Worm (Caenorhabditis elegans): ENCODE data around the gene mdt-4.
"Not testable (repeated sequence)": the region's sequence is repeated elsewhere in the genome, so short reads cannot be mapped to it uniquely, and the experiment has no call there.

Gene mdt-4

ce11 chrII:4905883-4906282, 37.9 kb downstream of the mdt-4 start:
- TF ChIP-seq med-1 (GFP tag; optimal IDR thresholded peaks at IDR 0.05; ENCODE audit: insufficient read depth) (no peak), tab-1 (GFP tag; IDR thresholded peaks at IDR 0.05) (no peak), ztf-29 (GFP tag; IDR thresholded peaks at IDR 0.05) (no peak), ztf-23 (GFP tag; IDR thresholded peaks at IDR 0.05) (no peak), T22C8.4 (GFP tag; IDR thresholded peaks at IDR 0.05) (no peak), klf-2 (GFP tag; conservative IDR thresholded peaks at IDR 0.05) (no peak), cog-1 (tag; optimal IDR thresholded peaks at IDR 0.05) (no peak), flt-1 (GFP tag; IDR thresholded peaks at IDR 0.05) (no peak), ref-1 (GFP tag; conservative IDR thresholded peaks at IDR 0.05) (no peak)

ce11 chrII:4905331-4905730, 38.4 kb downstream of the mdt-4 start:
- TF ChIP-seq tab-1 (GFP tag; IDR thresholded peaks at IDR 0.05): no peak
- no peak for TF ChIP-seq ztf-29 (GFP tag; IDR thresholded peaks at IDR 0.05)
- TF ChIP-seq ztf-23 (GFP tag; IDR thresholded peaks at IDR 0.05): no peak
- TF ChIP-seq med-1 (GFP tag; optimal IDR thresholded peaks at IDR 0.05; ENCODE audit: insufficient read depth): no peak
- TF ChIP-seq T22C8.4 (GFP tag; IDR thresholded peaks at IDR 0.05): no peak
- no peak for TF ChIP-seq cog-1 (tag; optimal IDR thresholded peaks at IDR 0.05)
- no peak for TF ChIP-seq klf-2 (GFP tag; conservative IDR thresholded peaks at IDR 0.05)
- TF ChIP-seq flt-1 (GFP tag; IDR thresholded peaks at IDR 0.05): no peak
- TF ChIP-seq ref-1 (GFP tag; conservative IDR thresholded peaks at IDR 0.05): no peak

- TF ChIP-seq ztf-29 (GFP tag; IDR thresholded peaks at IDR 0.05) (no peak), ref-1 (GFP tag; conservative IDR thresholded peaks at IDR 0.05) (no peak), cog-1 (tag; optimal IDR thresholded peaks at IDR 0.05) (no peak), med-1 (GFP tag; optimal IDR thresholded peaks at IDR 0.05; ENCODE audit: insufficient read depth) (no peak), tab-1 (GFP tag; IDR thresholded peaks at IDR 0.05) (no peak), T22C8.4 (GFP tag; IDR thresholded peaks at IDR 0.05) (no peak), ztf-23 (GFP tag; IDR thresholded peaks at IDR 0.05) (no peak), klf-2 (GFP tag; conservative IDR thresholded peaks at IDR 0.05) (no peak), flt-1 (GFP tag; IDR thresholded peaks at IDR 0.05) (no peak)
These were observed 39.0 kb downstream of the mdt-4 start, which contains the start of gene btbd-10 for ce11 chrII:4904778-4905177. btbd-10 (plus strand) TSS chrII:4905008.

ce11 chrII:4904277-4904676, 39.5 kb downstream of the mdt-4 start:
- TF ChIP-seq ztf-29 (GFP tag; IDR thresholded peaks at IDR 0.05) (peak; percentile 57; the same call in 1 of the 2 replicates), flt-1 (GFP tag; IDR thresholded peaks at IDR 0.05) (0 out of 2 replicates have a peak, but pooled peaks have one; percentile 7), tab-1 (GFP tag; IDR thresholded peaks at IDR 0.05) (no peak)

ce11 chrII:4903696-4904095, 40.1 kb downstream of the mdt-4 start, which contains the start of gene sgt-1:
sgt-1 (minus strand) TSS chrII:4903796.
- TF ChIP-seq tab-1, ztf-29, flt-1 (GFP tag; IDR thresholded peaks at IDR 0.05): not testable (repeated sequence)

- TF ChIP-seq flt-1 (GFP tag; IDR thresholded peaks at IDR 0.05) (no peak), T22C8.4 (GFP tag; IDR thresholded peaks at IDR 0.05) (peak; percentile 80)
These were observed 41.7 kb downstream of the mdt-4 start, which contains the start of gene R05F9.9 for ce11 chrII:4902035-4902434. R05F9.9 (minus strand) TSS chrII:4902100.

- not testable (repeated sequence) for TF ChIP-seq tab-1, ztf-23, ztf-29 (GFP tag; IDR thresholded peaks at IDR 0.05)
These were observed 45.2 kb downstream of the mdt-4 start, which contains the start of gene msp-32 for ce11 chrII:4898529-4898928. msp-32 (plus strand) TSS chrII:4898829.

ce11 chrII:4892594-4892993, 51.2 kb downstream of the mdt-4 start, which contains the start of gene msp-33:
msp-33 (minus strand) TSS chrII:4892694.
- no peak for TF ChIP-seq klf-2 (GFP tag; conservative IDR thresholded peaks at IDR 0.05)
- no peak for TF ChIP-seq med-1 (GFP tag; optimal IDR thresholded peaks at IDR 0.05; ENCODE audit: insufficient read depth)
- TF ChIP-seq ztf-29 (GFP tag; IDR thresholded peaks at IDR 0.05): no peak
- TF ChIP-seq T22C8.4 (GFP tag; IDR thresholded peaks at IDR 0.05): no peak
- no peak for TF ChIP-seq ztf-23 (GFP tag; IDR thresholded peaks at IDR 0.05)
- TF ChIP-seq ref-1 (GFP tag; conservative IDR thresholded peaks at IDR 0.05): no peak
- TF ChIP-seq cog-1 (tag; optimal IDR thresholded peaks at IDR 0.05): no peak
- no peak for TF ChIP-seq flt-1 (GFP tag; IDR thresholded peaks at IDR 0.05)
- no peak for TF ChIP-seq tab-1 (GFP tag; IDR thresholded peaks at IDR 0.05)

Measured in whole organism, midembryonic.